Worm (Caenorhabditis elegans) whole organism, L3 larva: Measurements from ENCODE around the gene clc-26.

Experiments used
- ceh-82 ChIP-seq: fragments of 150-350 bp; optimal IDR thresholded peaks from 2 replicates; lab custom pipeline; 2014; ENCODE audit warnings: missing biosample characterization, missing genetic modification characterization
- nhr-12 ChIP-seq: fragments of 150-350 bp; optimal IDR thresholded peaks from 2 replicates; lab custom pipeline; 2014; ENCODE audit warnings: missing biosample characterization, missing genetic modification characterization
- nhr-77 ChIP-seq: fragments of 150-350 bp; optimal IDR thresholded peaks from 2 replicates; lab custom pipeline; 2014; ENCODE audit warnings: missing biosample characterization, missing genetic modification characterization
- pqm-1 ChIP-seq: fragments of 150-350 bp; optimal IDR thresholded peaks from 2 replicates; lab custom pipeline; 2017; ENCODE audit warnings: missing biosample characterization, missing genetic modification characterization, inconsistent platforms
- skn-1 ChIP-seq: fragments of 150-350 bp; optimal IDR thresholded peaks from 2 replicates; lab custom pipeline; 2014; ENCODE audit warnings: missing biosample characterization, missing genetic modification characterization
- tbx-2 ChIP-seq: sonication (generic microtip); optimal IDR thresholded peaks from 2 replicates; lab custom pipeline; 2016; ENCODE audit warnings: mild to moderate bottlenecking, missing genetic modification characterization, missing compliant biosample characterization
- unc-62 ChIP-seq: fragments of 150-350 bp; sonication (generic microtip); optimal IDR thresholded peaks from 4 replicates; lab custom pipeline; 2014; ENCODE audit warnings: missing biosample characterization, missing genetic modification reagents, missing genetic modification characterization
- zag-1 ChIP-seq: fragments of 150-350 bp; optimal IDR thresholded peaks from 2 replicates; lab custom pipeline; 2014; ENCODE audit warnings: missing biosample characterization, missing genetic modification characterization
- ztf-11 ChIP-seq: fragments of 150-350 bp; optimal IDR thresholded peaks from 2 replicates; lab custom pipeline; 2014; ENCODE audit warnings: missing biosample characterization, missing genetic modification characterization

ce11 chrIII:989558-989957 lies 41.3 kb downstream of the clc-26 start:
- TF ChIP-seq nhr-12 (tag; lab: Kevin White, UChicago) = no peak
- no peak for TF ChIP-seq ceh-82 (tag; lab: Kevin White, UChicago)
- no peak for TF ChIP-seq skn-1
- no peak for TF ChIP-seq nhr-77 (tag; lab: Kevin White, UChicago)
- TF ChIP-seq pqm-1 (tag; lab: Kevin White, UChicago) = no peak
- no peak for TF ChIP-seq ztf-11 (tag; lab: Kevin White, UChicago)
- no peak for TF ChIP-seq zag-1
- TF ChIP-seq unc-62 = no peak
- no peak for TF ChIP-seq tbx-2
